Worm (Caenorhabditis elegans) whole organism, L4/young adult: ENCODE data around the gene ZK1240.2.

Source experiments
- W03F9.2 ChIP-seq: fragments of 150-350 bp; optimal IDR thresholded peaks from 2 replicates; lab custom pipeline; 2014; ENCODE audit warnings: missing biosample characterization, missing genetic modification characterization
- him-1 ChIP-seq: sonication (generic microtip); optimal IDR thresholded peaks from 2 replicates; lab custom pipeline; 2016; ENCODE audit warnings: missing genotype, missing genetic modification reagents, missing genetic modification characterization, missing compliant biosample characterization

ce11 chrII:2346672-2347071 is 23.5 kb downstream of the ZK1240.2 start, which contains the start of gene F43C11.4:
- TF ChIP-seq W03F9.2 (tag; lab: Kevin White, UChicago) (no peak), him-1 (tag; lab: Kevin White, UChicago) (no peak)
